Fruit fly (Drosophila melanogaster): ENCODE results near the gene CG15577.

DNA sequence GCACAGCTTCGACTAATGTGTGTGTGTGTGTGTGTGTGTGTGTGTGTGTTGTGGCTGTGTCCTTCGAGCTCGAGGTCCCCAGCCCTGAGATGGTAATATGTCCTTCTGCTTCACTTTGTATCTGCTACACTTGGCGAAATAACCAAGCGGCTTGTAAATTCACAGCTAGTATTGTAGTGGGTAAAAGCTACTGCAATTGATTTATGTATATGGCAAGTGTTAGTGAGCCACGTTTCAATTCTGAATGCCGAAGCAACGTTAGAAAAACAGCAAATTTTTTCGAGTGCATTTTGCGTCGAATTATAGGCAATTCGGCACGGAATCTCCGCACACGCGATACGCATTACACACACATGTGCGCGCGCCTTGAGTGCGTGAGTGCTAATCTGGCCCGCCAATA, 14.1 kb downstream of the CG15577 start:
- TF ChIP-seq ttk (optimal IDR thresholded peaks at IDR 0.05) (no peak), psq (optimal IDR thresholded peaks at IDR 0.05) (no peak), insv (optimal IDR thresholded peaks at IDR 0.05) (no peak), Sin3A (optimal IDR thresholded peaks at IDR 0.05) (no peak), h (optimal IDR thresholded peaks at IDR 0.05) (no peak)

Measured in Kc167 (cell line).